Fruit fly (Drosophila melanogaster): ENCODE measurements around the gene CG33557.

DNA sequence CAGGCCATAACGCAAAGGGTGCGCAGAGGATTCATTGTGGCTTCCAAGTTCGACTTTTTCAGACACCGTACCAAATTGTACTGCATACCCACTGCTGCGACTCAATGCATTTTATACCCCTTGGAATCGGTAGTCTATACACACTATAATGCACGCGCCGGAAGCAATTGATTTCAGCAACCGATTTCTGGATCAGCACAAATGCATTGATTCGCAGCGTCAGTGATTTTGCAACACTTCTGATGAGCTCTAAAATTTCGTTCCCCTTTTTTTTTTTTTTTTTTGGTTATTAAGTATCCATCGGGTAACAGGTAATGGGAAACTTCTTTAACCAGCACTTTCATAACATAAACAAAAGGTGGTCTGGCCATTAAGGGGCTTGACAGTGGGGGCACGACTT is 43.5 kb downstream of the CG33557 start, which contains the start of gene Yp2:
- TF ChIP-seq Sox14 (GFP tag; optimal IDR thresholded peaks at IDR 0.05) (no peak), CG6808 (GFP tag; optimal IDR thresholded peaks at IDR 0.05) (no peak), OdsH (GFP tag; optimal IDR thresholded peaks at IDR 0.05) (no peak), net (GFP tag; optimal IDR thresholded peaks at IDR 0.05) (no peak)
